Fruit fly (Drosophila melanogaster) whole organism, prepupa: ENCODE results near the gene CG12256.

ENCODE experiments used
- CG11294 ChIP-seq: fragments of 200-800 bp; sonication (Bioruptor generic); IDR thresholded peaks from 2 replicates; pipeline ENCODE4 v1.3.6; 2022; ENCODE audit warnings: missing biosample characterization, missing genetic modification characterization
- CG3032 ChIP-seq: fragments of 200-800 bp; optimal IDR thresholded peaks from 2 replicates; lab custom pipeline; 2019; ENCODE audit warnings: missing biosample characterization, mild to moderate bottlenecking, missing genetic modification characterization, moderate library complexity
- CG31627 ChIP-seq: fragments of 200-800 bp; sonication (Bioruptor generic); optimal IDR thresholded peaks from 3 replicates; lab custom pipeline; 2016; ENCODE audit warnings: missing biosample characterization, missing genetic modification characterization
- CG6854 ChIP-seq: fragments of 200-800 bp; sonication (Bioruptor generic); optimal IDR thresholded peaks from 2 replicates; lab custom pipeline; 2017; ENCODE audit warnings: missing biosample characterization, mild to moderate bottlenecking, missing genetic modification characterization
- Eip75B ChIP-seq: fragments of 200-800 bp; sonication (Bioruptor generic); optimal IDR thresholded peaks from 3 replicates; lab custom pipeline; 2016; ENCODE audit warnings: missing biosample characterization, missing genetic modification characterization
- fd59A ChIP-seq: fragments of 200-800 bp; sonication (Bioruptor generic); optimal IDR thresholded peaks from 2 replicates; lab custom pipeline; 2017; ENCODE audit warnings: missing biosample characterization, mild to moderate bottlenecking, missing genetic modification characterization, missing genetic modification reagents
- spab ChIP-seq: fragments of 200-800 bp; sonication (Bioruptor generic); optimal IDR thresholded peaks from 2 replicates; lab custom pipeline; 2017; ENCODE audit warnings: missing biosample characterization, mild to moderate bottlenecking, missing genetic modification characterization, missing genetic modification reagents
- vri ChIP-seq: fragments of 200-800 bp; sonication (Bioruptor generic); optimal IDR thresholded peaks from 3 replicates; lab custom pipeline; 2016; ENCODE audit warnings: missing biosample characterization, mild to moderate bottlenecking, missing genetic modification characterization

dm6 chr3R:12197641-12198040 is 28.5 kb downstream of the CG12256 start, which contains the start of gene Adk1:
- no peak for TF ChIP-seq fd59A (GFP tag; lab: Kevin White, UChicago)
- no peak for TF ChIP-seq CG11294 (GFP tag; lab: Robert Waterston, UW)
- TF ChIP-seq CG3032 (tag; lab: Kevin White, UChicago) = no peak
- no peak for TF ChIP-seq CG6854 (GFP tag; lab: Kevin White, UChicago)
- no peak for TF ChIP-seq spab
- TF ChIP-seq Eip75B (GFP tag; lab: Kevin White, UChicago) = no peak
- TF ChIP-seq vri (GFP tag; lab: Kevin White, UChicago) = no peak
- no peak for TF ChIP-seq CG31627 (GFP tag; lab: Kevin White, UChicago)
